Fruit fly (Drosophila melanogaster) whole organism, wandering third instar larva: ENCODE measurements around the gene CG43392.
A peak's percentile ranks its signal among the peaks of the same experiment; 100 is the strongest.

ENCODE experiments used
- Abd-B ChIP-seq: fragments of >200 bp; optimal IDR thresholded peaks from 2 replicates; lab custom pipeline; 2017; ENCODE audit warnings: missing biosample characterization, missing genetic modification characterization
- CG9705 ChIP-seq: fragments of 200-800 bp; sonication (Bioruptor generic); optimal IDR thresholded peaks from 2 replicates; lab custom pipeline; 2018; ENCODE audit warnings: missing biosample characterization, mild to moderate bottlenecking, missing genetic modification characterization
- CrebA ChIP-seq: fragments of 200-800 bp; sonication (Bioruptor generic); optimal IDR thresholded peaks from 2 replicates; lab custom pipeline; 2016; ENCODE audit warnings: missing biosample characterization, mild to moderate bottlenecking, missing genetic modification characterization, borderline replicate concordance
- Dfd ChIP-seq: fragments of >200 bp; optimal IDR thresholded peaks from 2 replicates; lab custom pipeline; 2017; ENCODE audit warnings: missing biosample characterization, missing genetic modification characterization
- Dif ChIP-seq: fragments of 200-275, 200-300 bp; sonication (Bioruptor generic); optimal IDR thresholded peaks from 2 replicates; lab custom pipeline; 2018; ENCODE audit warnings: missing biosample characterization, missing genetic modification characterization; ENCODE audit not compliant: partially characterized antibody
- GATAd ChIP-seq: sonication (Bioruptor generic); optimal IDR thresholded peaks from 2 replicates; lab custom pipeline; 2016; ENCODE audit warnings: missing biosample characterization, missing genetic modification characterization
- HLH106 ChIP-seq: fragments of 200-800 bp; optimal IDR thresholded peaks from 3 replicates; lab custom pipeline; 2019; ENCODE audit warnings: missing biosample characterization, mild to moderate bottlenecking, missing genetic modification characterization, moderate library complexity
- Hnf4 ChIP-seq: fragments of 200-800 bp; sonication (Bioruptor generic); optimal IDR thresholded peaks from 2 replicates; lab custom pipeline; 2016; ENCODE audit warnings: missing biosample characterization, mild to moderate bottlenecking, missing genetic modification characterization
- Hr78 ChIP-seq: fragments of >200 bp; optimal IDR thresholded peaks from 2 replicates; lab custom pipeline; 2017; ENCODE audit warnings: missing biosample characterization, missing genetic modification characterization
- Hr83 ChIP-seq: fragments of 200-300 bp; sonication (Bioruptor generic); optimal IDR thresholded peaks from 2 replicates; lab custom pipeline; 2016; ENCODE audit warnings: missing biosample characterization, mild to moderate bottlenecking, missing genetic modification characterization, moderate library complexity; ENCODE audit not compliant: poor library complexity, severe bottlenecking
- Jra ChIP-seq: sonication (Bioruptor generic); optimal IDR thresholded peaks from 2 replicates; lab custom pipeline; 2016; ENCODE audit warnings: missing biosample characterization, missing genetic modification characterization
- Mio ChIP-seq: sonication (Bioruptor generic); optimal IDR thresholded peaks from 2 replicates; lab custom pipeline; 2016; ENCODE audit warnings: missing biosample characterization, missing genetic modification characterization
- Myc ChIP-seq: fragments of >200 bp; optimal IDR thresholded peaks from 2 replicates; lab custom pipeline; 2017
- N ChIP-seq: fragments of >200 bp; optimal IDR thresholded peaks from 2 replicates; lab custom pipeline; 2018; ENCODE audit warnings: missing biosample characterization, missing external identifiers, missing genetic modification characterization
- OdsH ChIP-seq: fragments of 200-800 bp; sonication (Bioruptor generic); optimal IDR thresholded peaks from 2 replicates; lab custom pipeline; 2016; ENCODE audit warnings: missing biosample characterization, mild to moderate bottlenecking, missing genetic modification characterization
- Rel ChIP-seq, 2 experiments: fragments of 200-800 bp; sonication (Bioruptor generic) in 1 of 2; optimal IDR thresholded peaks; 2 replicates in 1 of 2; 3 replicates in 1 of 2; lab custom pipeline; 2016 to 2019; ENCODE audit warnings: mild to moderate bottlenecking in 2 of 2, missing biosample characterization in 2 of 2, missing genetic modification characterization in 2 of 2, moderate library complexity in 1 of 2
- Sp1 ChIP-seq: fragments of 200-800 bp; sonication (Bioruptor generic); optimal IDR thresholded peaks from 3 replicates; lab custom pipeline; 2019; ENCODE audit warnings: missing biosample characterization, mild to moderate bottlenecking, missing genetic modification characterization, moderate library complexity
- Vsx2 ChIP-seq: fragments of 200-300, 225-300 bp; sonication (Bioruptor generic); optimal IDR thresholded peaks from 2 replicates; lab custom pipeline; 2018; ENCODE audit warnings: missing biosample characterization, missing genetic modification characterization; ENCODE audit not compliant: partially characterized antibody
- br ChIP-seq: fragments of 200-800 bp; sonication (Bioruptor generic); optimal IDR thresholded peaks from 2 replicates; lab custom pipeline; 2016; ENCODE audit warnings: missing biosample characterization, missing genetic modification characterization
- brk ChIP-seq: fragments of 200-800 bp; sonication (Bioruptor generic); optimal IDR thresholded peaks from 2 replicates; lab custom pipeline; 2016; ENCODE audit warnings: missing biosample characterization, mild to moderate bottlenecking, missing genetic modification characterization
- dl ChIP-seq, 2 experiments: fragments of 175-275, 200-275 bp in 1 of 2; fragments of 200-275 bp in 1 of 2; sonication (Bioruptor generic); optimal IDR thresholded peaks; lab custom pipeline; 2018; ENCODE audit warnings: mild to moderate bottlenecking in 2 of 2, missing biosample characterization in 2 of 2, missing genetic modification characterization in 2 of 2, moderate library complexity in 2 of 2; ENCODE audit not compliant: partially characterized antibody in 2 of 2, insufficient read depth in 1 of 2
- dmrt93B ChIP-seq: fragments of 200-800 bp; sonication (Bioruptor generic); optimal IDR thresholded peaks from 2 replicates; lab custom pipeline; 2018; ENCODE audit warnings: missing biosample characterization, mild to moderate bottlenecking, missing genetic modification characterization
- dsf ChIP-seq: sonication (Bioruptor generic); optimal IDR thresholded peaks from 2 replicates; lab custom pipeline; 2016; ENCODE audit warnings: missing biosample characterization, missing genetic modification characterization, borderline replicate concordance
- ey ChIP-seq: fragments of 200-800 bp; sonication (Bioruptor generic); optimal IDR thresholded peaks from 2 replicates; lab custom pipeline; 2016; ENCODE audit warnings: missing biosample characterization, missing genetic modification characterization
- fru ChIP-seq: fragments of 200-800 bp; sonication (Bioruptor generic); optimal IDR thresholded peaks from 3 replicates; lab custom pipeline; 2016; ENCODE audit warnings: missing biosample characterization, mild to moderate bottlenecking, missing genetic modification characterization
- h ChIP-seq: fragments of 200-800 bp; sonication (Bioruptor generic); optimal IDR thresholded peaks from 3 replicates; lab custom pipeline; 2016; ENCODE audit warnings: missing biosample characterization, mild to moderate bottlenecking, missing genetic modification characterization
- lola ChIP-seq: fragments of >200 bp; optimal IDR thresholded peaks from 2 replicates; lab custom pipeline; 2017; ENCODE audit warnings: missing biosample characterization, missing genetic modification characterization
- pan ChIP-seq: fragments of >200 bp; optimal IDR thresholded peaks from 2 replicates; lab custom pipeline; 2017
- psq ChIP-seq: fragments of 200-800 bp; sonication (Bioruptor generic); optimal IDR thresholded peaks from 3 replicates; lab custom pipeline; 2017; ENCODE audit warnings: missing biosample characterization, mild to moderate bottlenecking, missing genetic modification characterization, moderate library complexity
- rgr ChIP-seq: fragments of 200-800 bp; sonication (Bioruptor generic); optimal IDR thresholded peaks from 3 replicates; lab custom pipeline; 2016; ENCODE audit warnings: missing biosample characterization, mild to moderate bottlenecking, missing genetic modification characterization
- sage ChIP-seq: fragments of 200-800 bp; sonication (Bioruptor generic); optimal IDR thresholded peaks from 2 replicates; lab custom pipeline; 2016; ENCODE audit warnings: missing biosample characterization, mild to moderate bottlenecking, missing genetic modification characterization
- sv ChIP-seq: fragments of 200-800 bp; sonication (Bioruptor generic); optimal IDR thresholded peaks from 3 replicates; lab custom pipeline; 2016; ENCODE audit warnings: missing biosample characterization, missing genetic modification characterization
- tai ChIP-seq: sonication (Bioruptor generic); optimal IDR thresholded peaks from 2 replicates; lab custom pipeline; 2016; ENCODE audit warnings: missing biosample characterization, missing genetic modification characterization
- usp ChIP-seq: fragments of >200 bp; optimal IDR thresholded peaks from 2 replicates; lab custom pipeline; 2017; ENCODE audit warnings: missing biosample characterization, missing genetic modification characterization
- woc ChIP-seq: sonication (Bioruptor generic); optimal IDR thresholded peaks from 2 replicates; lab custom pipeline; 2016; ENCODE audit warnings: missing biosample characterization, mild to moderate bottlenecking, missing genetic modification characterization

The CG43392 gene

dm6 chr3L:22070506-22070905, 40.9 kb upstream of the CG43392 start:
- no peak for TF ChIP-seq usp
- TF ChIP-seq Abd-B (GFP tag; lab: Kevin White, UChicago), result no peak
- TF ChIP-seq Hr83 (GFP tag; lab: Kevin White, UChicago), result no peak
- TF ChIP-seq CG9705 (GFP tag; lab: Kevin White, UChicago), result no peak
- no peak for TF ChIP-seq Hr78 (GFP tag; lab: Kevin White, UChicago)
- TF ChIP-seq Jra (GFP tag; lab: Kevin White, UChicago), result no peak
- no peak for TF ChIP-seq ey (GFP tag; lab: Kevin White, UChicago)
- no peak for TF ChIP-seq Myc (lab: Kevin White, UChicago)
- no peak for TF ChIP-seq brk (GFP tag; lab: Kevin White, UChicago)

dm6 chr3L:22065694-22066093, 36.1 kb upstream of the CG43392 start, which contains the start of gene CG14561:
TSS of gene CG14561 (plus strand) at chr3L:22065907.
- TF ChIP-seq rgr, result no peak
- no peak for TF ChIP-seq Hr78 (GFP tag; lab: Kevin White, UChicago)
- no peak for TF ChIP-seq dsf (GFP tag; lab: Kevin White, UChicago)
- no peak for TF ChIP-seq Dif (GFP tag; lab: Kevin White, UChicago)
- no peak for TF ChIP-seq tai (GFP tag; lab: Kevin White, UChicago)
- TF ChIP-seq h (GFP tag; lab: Kevin White, UChicago), result peak; percentile 4
- no peak for TF ChIP-seq lola (GFP tag; lab: Kevin White, UChicago)
- peak; percentile 32 for TF ChIP-seq woc (GFP tag; lab: Kevin White, UChicago)
- TF ChIP-seq fru (GFP tag; lab: Kevin White, UChicago), result peak; percentile 15
- no peak for TF ChIP-seq usp
- peak; percentile 18 for TF ChIP-seq Jra (GFP tag; lab: Kevin White, UChicago)
- TF ChIP-seq Abd-B (GFP tag; lab: Kevin White, UChicago), result no peak
- no peak for TF ChIP-seq Hnf4 (GFP tag; lab: Kevin White, UChicago)
- TF ChIP-seq OdsH (GFP tag; lab: Kevin White, UChicago), result no peak
- no peak for TF ChIP-seq GATAd
- no peak for TF ChIP-seq CrebA (GFP tag; lab: Kevin White, UChicago)
- peak; percentile 58 for TF ChIP-seq Hr83 (GFP tag; lab: Kevin White, UChicago)
- TF ChIP-seq Mio (GFP tag; lab: Kevin White, UChicago), result no peak
- TF ChIP-seq Vsx2 (GFP tag; lab: Kevin White, UChicago), result no peak
- no peak for TF ChIP-seq N (GFP tag; lab: Kevin White, UChicago)
- no peak for TF ChIP-seq ey (GFP tag; lab: Kevin White, UChicago)
- no peak for TF ChIP-seq HLH106
- no peak for TF ChIP-seq sage (GFP tag; lab: Kevin White, UChicago)
- TF ChIP-seq brk (GFP tag; lab: Kevin White, UChicago), result no peak
- TF ChIP-seq psq (GFP tag; lab: Kevin White, UChicago), result no peak
- TF ChIP-seq sv, result peak; percentile 25
- no peak for TF ChIP-seq Myc (lab: Kevin White, UChicago)
- TF ChIP-seq pan (lab: Kevin White, UChicago), result no peak
- TF ChIP-seq Dfd (GFP tag; lab: Kevin White, UChicago), result no peak
- no peak for TF ChIP-seq br
- TF ChIP-seq Sp1 (GFP tag; lab: Kevin White, UChicago), result no peak

dm6 chr3L:22063833-22064232, 34.3 kb upstream of the CG43392 start:
- TF ChIP-seq GATAd (no peak), Rel (GFP tag; optimal IDR thresholded peaks at IDR 0.05; lab: Kevin White, UChicago) (no peak), Rel (tag; optimal IDR thresholded peaks at IDR 0.05; lab: Kevin White, UChicago) (no peak), dsf (GFP tag; lab: Kevin White, UChicago) (no peak), br (no peak), dl (GFP tag; optimal IDR thresholded peaks at IDR 0.05; lab: Kevin White, UChicago; ENCODE audit: insufficient read depth in 1 of 2, partially characterized antibody in 2 of 2) (no peak), Vsx2 (GFP tag; lab: Kevin White, UChicago) (no peak)

DNA sequence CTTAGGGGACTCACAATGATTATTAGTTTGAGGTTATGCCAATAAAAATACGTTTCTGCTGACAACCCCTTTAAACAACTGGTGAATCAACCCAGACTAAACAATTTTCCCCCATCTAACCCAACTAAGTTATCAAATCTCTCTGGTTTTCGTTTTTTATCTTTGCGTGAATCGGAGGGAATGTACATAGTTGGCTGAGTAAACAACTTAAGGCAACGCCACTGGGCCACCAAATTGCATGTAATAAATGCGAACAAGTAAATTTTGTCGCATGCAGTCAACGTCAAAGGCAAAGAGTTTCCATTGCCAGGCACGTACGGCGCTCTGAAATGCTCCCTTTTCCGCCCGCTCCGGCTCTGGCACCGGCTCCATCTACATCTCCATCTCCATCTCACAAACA, 23.8 kb upstream of the CG43392 start:
- no peak for TF ChIP-seq sv
- no peak for TF ChIP-seq Sp1 (GFP tag; lab: Kevin White, UChicago)
- no peak for TF ChIP-seq Jra (GFP tag; lab: Kevin White, UChicago)
- TF ChIP-seq Dfd (GFP tag; lab: Kevin White, UChicago), result no peak
- no peak for TF ChIP-seq Dif (GFP tag; lab: Kevin White, UChicago)
- no peak for TF ChIP-seq usp
- TF ChIP-seq psq (GFP tag; lab: Kevin White, UChicago), result no peak
- TF ChIP-seq brk (GFP tag; lab: Kevin White, UChicago), result no peak
- no peak for TF ChIP-seq sage (GFP tag; lab: Kevin White, UChicago)
- no peak for TF ChIP-seq CrebA (GFP tag; lab: Kevin White, UChicago)
- no peak for TF ChIP-seq Hnf4 (GFP tag; lab: Kevin White, UChicago)
- no peak for TF ChIP-seq rgr
- TF ChIP-seq h (GFP tag; lab: Kevin White, UChicago), result no peak
- no peak for TF ChIP-seq pan (lab: Kevin White, UChicago)
- no peak for TF ChIP-seq Hr78 (GFP tag; lab: Kevin White, UChicago)
- no peak for TF ChIP-seq woc (GFP tag; lab: Kevin White, UChicago)
- TF ChIP-seq dmrt93B (GFP tag; lab: Kevin White, UChicago), result no peak
- TF ChIP-seq Rel (GFP tag; optimal IDR thresholded peaks at IDR 0.05; lab: Kevin White, UChicago), result no peak
- no peak for TF ChIP-seq Rel (tag; optimal IDR thresholded peaks at IDR 0.05; lab: Kevin White, UChicago)
